Worm (Caenorhabditis elegans) whole organism, young adult: Measurements from ENCODE around the gene hda-11.

Experiments used
- B0019.2 ChIP-seq: fragments of 200-800 bp; sonication (Bioruptor generic); conservative IDR thresholded peaks from 2 replicates; pipeline ENCODE4 v1.3.6; 2022; ENCODE audit warnings: missing genetic modification reagents, missing genetic modification characterization, missing compliant biosample characterization
- B0035.1 ChIP-seq: sonication (generic microtip); optimal IDR thresholded peaks from 2 replicates; lab custom pipeline; 2016; ENCODE audit warnings: missing genetic modification characterization, mild to moderate bottlenecking, missing compliant biosample characterization, missing genotype, missing genetic modification reagents
- D2030.7 ChIP-seq: fragments of 200-800 bp; sonication (Bioruptor generic); IDR thresholded peaks from 2 replicates; pipeline ENCODE4 v1.3.6; 2022; ENCODE audit warnings: missing genetic modification reagents, missing genetic modification characterization, missing compliant biosample characterization
- F33H1.4 ChIP-seq: fragments of 200-800 bp; sonication (Bioruptor generic); IDR thresholded peaks from 2 replicates; pipeline ENCODE4 v1.3.6; 2022; ENCODE audit warnings: missing genetic modification reagents, missing genetic modification characterization, missing compliant biosample characterization
- F39B2.1 ChIP-seq: fragments of 200-800 bp; sonication (Bioruptor generic); IDR thresholded peaks from 2 replicates; pipeline ENCODE4 v1.3.6; 2022; ENCODE audit warnings: missing genetic modification reagents, missing genetic modification characterization, missing compliant biosample characterization
- F57A8.1 ChIP-seq: fragments of 200-800 bp; sonication (Bioruptor generic); optimal IDR thresholded peaks from 2 replicates; lab custom pipeline; 2018; ENCODE audit warnings: mild to moderate bottlenecking, missing genetic modification characterization, moderate library complexity, missing compliant biosample characterization
- K11D2.4 ChIP-seq: fragments of 200-800 bp; sonication (Bioruptor generic); IDR thresholded peaks from 2 replicates; pipeline ENCODE4 v1.3.6; 2022; ENCODE audit warnings: missing genetic modification reagents, missing genetic modification characterization, missing compliant biosample characterization
- T07F8.4 ChIP-seq: sonication (generic microtip); optimal IDR thresholded peaks from 2 replicates; lab custom pipeline; 2016; ENCODE audit warnings: mild to moderate bottlenecking, missing genetic modification characterization, moderate library complexity, missing compliant biosample characterization
- Y53G8AR.9 ChIP-seq: fragments of 200-800 bp; sonication (Bioruptor generic); conservative IDR thresholded peaks from 2 replicates; pipeline ENCODE4 v1.3.6; 2022; ENCODE audit warnings: missing genetic modification reagents, missing genetic modification characterization, missing compliant biosample characterization
- Y79H2A.3 ChIP-seq: fragments of 200-800 bp; sonication (Bioruptor generic); conservative IDR thresholded peaks from 2 replicates; pipeline ENCODE4 v1.3.6; 2022; ENCODE audit warnings: missing genetic modification reagents, missing genetic modification characterization, missing compliant biosample characterization
- ZK185.1 ChIP-seq: sonication (generic microtip); optimal IDR thresholded peaks from 2 replicates; lab custom pipeline; 2016; ENCODE audit warnings: mild to moderate bottlenecking, missing genetic modification characterization, missing compliant biosample characterization; ENCODE audit not compliant: poor library complexity, severe bottlenecking
- ama-1 ChIP-seq, 3 experiments: fragments of 150-350 bp in 1 of 3; sonication (generic microtip) in 2 of 3; optimal IDR thresholded peaks; 2 replicates each; lab custom pipeline; 2014 to 2018; ENCODE audit warnings: missing biosample characterization in 2 of 3, missing genetic modification characterization in 2 of 3, missing genetic modification reagents in 2 of 3
- aptf-2 ChIP-seq: fragments of 200-800 bp; sonication (Bioruptor generic); conservative IDR thresholded peaks from 2 replicates; pipeline ENCODE4 v1.3.6; 2022; ENCODE audit warnings: missing genetic modification reagents, missing genetic modification characterization, missing compliant biosample characterization
- atf-7 ChIP-seq: sonication (generic microtip); optimal IDR thresholded peaks from 2 replicates; lab custom pipeline; 2017; ENCODE audit warnings: mild to moderate bottlenecking, missing genetic modification characterization, missing compliant biosample characterization
- attf-6 ChIP-seq: fragments of 200-800 bp; sonication (Bioruptor generic); IDR thresholded peaks from 2 replicates; pipeline ENCODE4 v1.3.6; 2022; ENCODE audit warnings: missing genetic modification reagents, missing genetic modification characterization, missing compliant biosample characterization
- bed-2 ChIP-seq: fragments of 200-800 bp; sonication (Bioruptor generic); IDR thresholded peaks from 2 replicates; pipeline ENCODE4 v1.3.6; 2022; ENCODE audit warnings: missing genetic modification reagents, missing genetic modification characterization, missing compliant biosample characterization
- cebp-1 ChIP-seq, 2 experiments: fragments of 200-800 bp in 1 of 2; sonication (Bioruptor generic) in 1 of 2; sonication (generic microtip) in 1 of 2; IDR thresholded peaks in 1 of 2; optimal IDR thresholded peaks in 1 of 2; 2 replicates each; pipeline versions ENCODE4 v1.3.6 to Lab custom; 2017 to 2022; ENCODE audit warnings: missing compliant biosample characterization in 2 of 2, missing genetic modification characterization in 2 of 2, mild to moderate bottlenecking in 1 of 2, missing genetic modification reagents in 1 of 2, moderate library complexity in 1 of 2
- ceh-100 ChIP-seq: fragments of 200-800 bp; sonication (Bioruptor generic); IDR thresholded peaks from 2 replicates; pipeline ENCODE4 v1.3.6; 2022; ENCODE audit warnings: missing genetic modification reagents, missing genetic modification characterization, missing compliant biosample characterization
- ceh-40 ChIP-seq: fragments of 200-800 bp; sonication (Bioruptor generic); IDR thresholded peaks from 2 replicates; pipeline ENCODE4 v1.3.6; 2022; ENCODE audit warnings: missing genetic modification characterization, missing compliant biosample characterization
- ceh-79 ChIP-seq: sonication (generic microtip); optimal IDR thresholded peaks from 2 replicates; lab custom pipeline; 2017; ENCODE audit warnings: mild to moderate bottlenecking, missing genetic modification characterization, missing compliant biosample characterization
- dox-1 ChIP-seq: fragments of 200-800 bp; sonication (Bioruptor generic); IDR thresholded peaks from 2 replicates; pipeline ENCODE4 v1.3.6; 2022; ENCODE audit warnings: missing genetic modification reagents, missing genetic modification characterization, missing compliant biosample characterization
- hmg-1.2 ChIP-seq: fragments of 200-800 bp; sonication (Bioruptor generic); IDR thresholded peaks from 2 replicates; pipeline ENCODE4 v1.3.6; 2022; ENCODE audit warnings: missing genetic modification reagents, missing genetic modification characterization, missing compliant biosample characterization
- hmg-20 ChIP-seq: fragments of 200-800 bp; sonication (Bioruptor generic); IDR thresholded peaks from 2 replicates; pipeline ENCODE4 v1.3.6; 2022; ENCODE audit warnings: missing genetic modification reagents, missing genetic modification characterization, missing compliant biosample characterization
- hrde-1 ChIP-seq: sonication (generic microtip); optimal IDR thresholded peaks from 2 replicates; lab custom pipeline; 2016; ENCODE audit warnings: missing genetic modification characterization, mild to moderate bottlenecking, missing compliant biosample characterization, moderate library complexity, missing genotype, missing genetic modification reagents, borderline replicate concordance
- let-526 ChIP-seq: fragments of 200-800 bp; sonication (Bioruptor generic); IDR thresholded peaks from 2 replicates; pipeline ENCODE4 v1.3.6; 2022; ENCODE audit warnings: missing genetic modification reagents, missing genetic modification characterization, missing compliant biosample characterization
- lin-54 ChIP-seq: fragments of 200-800 bp; sonication (Bioruptor generic); optimal IDR thresholded peaks from 2 replicates; lab custom pipeline; 2018; ENCODE audit warnings: mild to moderate bottlenecking, missing genetic modification characterization, missing compliant biosample characterization
- lir-1 ChIP-seq: fragments of 200-800 bp; sonication (Bioruptor generic); conservative IDR thresholded peaks from 2 replicates; pipeline ENCODE4 v1.3.6; 2022; ENCODE audit warnings: missing genetic modification reagents, missing genetic modification characterization, missing compliant biosample characterization
- lsl-1 ChIP-seq: fragments of 200-800 bp; sonication (Bioruptor generic); optimal IDR thresholded peaks from 2 replicates; lab custom pipeline; 2018; ENCODE audit warnings: mild to moderate bottlenecking, missing genetic modification characterization, moderate library complexity, missing compliant biosample characterization
- madf-10 ChIP-seq: sonication (generic microtip); optimal IDR thresholded peaks from 2 replicates; lab custom pipeline; 2016; ENCODE audit warnings: mild to moderate bottlenecking, missing genetic modification characterization, missing compliant biosample characterization
- madf-3 ChIP-seq: fragments of 200-800 bp; sonication (Bioruptor generic); IDR thresholded peaks from 2 replicates; pipeline ENCODE4 v1.3.6; 2022; ENCODE audit warnings: missing genetic modification reagents, missing genetic modification characterization, missing compliant biosample characterization
- madf-6 ChIP-seq: fragments of 200-800 bp; sonication (Bioruptor generic); IDR thresholded peaks from 2 replicates; pipeline ENCODE4 v1.3.6; 2022; ENCODE audit warnings: missing genetic modification reagents, missing genetic modification characterization, missing compliant biosample characterization
- madf-8 ChIP-seq: fragments of 200-800 bp; sonication (Bioruptor generic); conservative IDR thresholded peaks from 2 replicates; pipeline ENCODE4 v1.3.6; 2022; ENCODE audit warnings: missing genetic modification reagents, missing genetic modification characterization, missing compliant biosample characterization
- mcd-1 ChIP-seq: fragments of 200-800 bp; sonication (Bioruptor generic); IDR thresholded peaks from 2 replicates; pipeline ENCODE4 v1.3.6; 2022; ENCODE audit warnings: missing genetic modification reagents, missing genetic modification characterization, missing compliant biosample characterization
- nfya-2 ChIP-seq: fragments of 200-800 bp; sonication (Bioruptor generic); IDR thresholded peaks from 2 replicates; pipeline ENCODE4 v1.3.6; 2022; ENCODE audit warnings: missing genetic modification reagents, missing genetic modification characterization, missing compliant biosample characterization
- nhr-80 ChIP-seq: sonication (generic microtip); optimal IDR thresholded peaks from 2 replicates; lab custom pipeline; 2016; ENCODE audit warnings: missing genetic modification characterization, missing compliant biosample characterization
- pbrm-1 ChIP-seq: fragments of 200-800 bp; sonication (Bioruptor generic); IDR thresholded peaks from 2 replicates; pipeline ENCODE4 v1.3.6; 2022; ENCODE audit warnings: missing genetic modification reagents, missing genetic modification characterization, missing compliant biosample characterization
- rec-8 ChIP-seq, 2 experiments: sonication (generic microtip); optimal IDR thresholded peaks; 2 replicates each; lab custom pipeline; 2016; ENCODE audit warnings: mild to moderate bottlenecking in 2 of 2, missing genetic modification characterization in 2 of 2, missing genetic modification reagents in 2 of 2, missing genotype in 2 of 2, missing biosample characterization in 1 of 2, missing compliant biosample characterization in 1 of 2, moderate library complexity in 1 of 2
- repo-1 ChIP-seq: sonication (generic microtip); optimal IDR thresholded peaks from 2 replicates; lab custom pipeline; 2017; ENCODE audit warnings: mild to moderate bottlenecking, missing genetic modification characterization, missing compliant biosample characterization
- sdz-38 ChIP-seq: sonication (generic microtip); optimal IDR thresholded peaks from 2 replicates; lab custom pipeline; 2016; ENCODE audit warnings: missing genotype, missing genetic modification characterization, missing compliant biosample characterization
- snpc-1.1 ChIP-seq: sonication (generic microtip); optimal IDR thresholded peaks from 2 replicates; lab custom pipeline; 2017; ENCODE audit warnings: missing genetic modification characterization, mild to moderate bottlenecking, missing compliant biosample characterization, antibody characterized with exemption, moderate library complexity, missing genotype, missing genetic modification reagents; ENCODE audit not compliant: insufficient read depth
- snpc-4 ChIP-seq, 5 experiments: fragments of 150-350 bp in 1 of 5; sonication (generic microtip) in 4 of 5; optimal IDR thresholded peaks; 2 replicates each; lab custom pipeline; 2014 to 2018; ENCODE audit warnings: missing genetic modification characterization in 5 of 5, missing biosample characterization in 3 of 5, antibody characterized with exemption in 2 of 5, mild to moderate bottlenecking in 2 of 5, missing compliant biosample characterization in 2 of 5, missing genotype in 2 of 5, moderate library complexity in 2 of 5, missing genetic modification reagents in 1 of 5
- somi-1 ChIP-seq: fragments of 200-800 bp; sonication (Bioruptor generic); optimal IDR thresholded peaks from 2 replicates; lab custom pipeline; 2018; ENCODE audit warnings: mild to moderate bottlenecking, missing genetic modification characterization, missing compliant biosample characterization
- tbx-9 ChIP-seq: sonication (generic microtip); optimal IDR thresholded peaks from 2 replicates; lab custom pipeline; 2016; ENCODE audit warnings: borderline replicate concordance, missing genetic modification characterization, inconsistent platforms, missing compliant biosample characterization
- unc-130 ChIP-seq: sonication (generic microtip); optimal IDR thresholded peaks from 2 replicates; lab custom pipeline; 2016; ENCODE audit warnings: missing genetic modification reagents, missing genetic modification characterization, missing compliant biosample characterization
- ztf-18 ChIP-seq: sonication (generic microtip); optimal IDR thresholded peaks from 2 replicates; lab custom pipeline; 2016; ENCODE audit warnings: missing genotype, mild to moderate bottlenecking, missing genetic modification characterization, missing compliant biosample characterization

Gene hda-11

ce11 chrV:10525902-10526301 lies at the start of gene hda-11, which contains the start of gene C35A5.8:
TSS of gene hda-11 (plus strand) at chrV:10526184.
TSS of gene C35A5.8 (minus strand) at chrV:10525908.
- peak; percentile 43; the same call in 1 of the 2 replicates for TF ChIP-seq cebp-1 (GFP tag; IDR thresholded peaks at IDR 0.05; lab: Robert Waterston, UW)
- TF ChIP-seq cebp-1 (tag; optimal IDR thresholded peaks at IDR 0.05; lab: Kevin White, UChicago): no peak
- 0 out of 2 replicates have a peak, but pooled peaks have one; percentile 11 for TF ChIP-seq aptf-2
- no peak for TF ChIP-seq T07F8.4
- TF ChIP-seq Y53G8AR.9: 0 out of 2 replicates have a peak, but pooled peaks have one; percentile 14
- no peak for TF ChIP-seq snpc-1.1 (tag; lab: Kevin White, UChicago)
- TF ChIP-seq let-526 (GFP tag; lab: Robert Waterston, UW): peak; percentile 40; the same call in 1 of the 2 replicates
- peak; percentile 78 for TF ChIP-seq unc-130 (GFP tag; lab: Kevin White, UChicago)
- peak; percentile 43 for TF ChIP-seq snpc-4 (GFP tag; optimal IDR thresholded peaks at IDR 0.05; lab: Kevin White, UChicago)
- peak in 2 of 4 experiments; percentile 37 to 57 for TF ChIP-seq snpc-4 (tag; optimal IDR thresholded peaks at IDR 0.05; lab: Kevin White, UChicago)
- 0 out of 2 replicates have a peak, but pooled peaks have one; percentile 12 for TF ChIP-seq madf-8 (GFP tag; lab: Robert Waterston, UW)
- peak; percentile 76; the same call in 1 of the 2 replicates for TF ChIP-seq madf-3 (GFP tag; lab: Robert Waterston, UW)
- peak; percentile 23 for TF ChIP-seq sdz-38 (tag; lab: Kevin White, UChicago)
- TF ChIP-seq F33H1.4 (GFP tag; lab: Robert Waterston, UW): peak; percentile 37; the same call in 1 of the 2 replicates
- peak; percentile 59 for TF ChIP-seq ztf-18 (tag; lab: Kevin White, UChicago)
- no peak for TF ChIP-seq F39B2.1 (GFP tag; lab: Robert Waterston, UW)
- peak; percentile 63 for TF ChIP-seq mcd-1 (GFP tag; lab: Robert Waterston, UW)
- TF ChIP-seq lir-1 (GFP tag; lab: Robert Waterston, UW): peak; percentile 75
- TF ChIP-seq lsl-1 (GFP tag; lab: Kevin White, UChicago): peak; percentile 46
- no peak for TF ChIP-seq ceh-40
- peak; percentile 73 for TF ChIP-seq K11D2.4 (GFP tag; lab: Robert Waterston, UW)
- no peak for TF ChIP-seq F57A8.1 (GFP tag; lab: Kevin White, UChicago)
- TF ChIP-seq tbx-9 (tag; lab: Kevin White, UChicago): no peak
- TF ChIP-seq ama-1 (optimal IDR thresholded peaks at IDR 0.05; lab: Kevin White, UChicago): no peak
- no peak for TF ChIP-seq ama-1 (GFP tag; optimal IDR thresholded peaks at IDR 0.05; lab: Kevin White, UChicago)
- no peak for TF ChIP-seq attf-6 (GFP tag; lab: Robert Waterston, UW)
- TF ChIP-seq hrde-1 (tag; lab: Kevin White, UChicago): no peak
- peak; percentile 61 for TF ChIP-seq ceh-100 (GFP tag; lab: Robert Waterston, UW)
- TF ChIP-seq hmg-20 (GFP tag; lab: Robert Waterston, UW): 0 out of 2 replicates have a peak, but pooled peaks have one; percentile 7
- TF ChIP-seq D2030.7 (GFP tag; lab: Robert Waterston, UW): peak; percentile 67
- TF ChIP-seq pbrm-1: 0 out of 2 replicates have a peak, but pooled peaks have one; percentile 22
- no peak for TF ChIP-seq Y79H2A.3 (GFP tag; lab: Robert Waterston, UW)
- no peak for TF ChIP-seq madf-10 (tag; lab: Kevin White, UChicago)
- TF ChIP-seq lin-54 (GFP tag; lab: Kevin White, UChicago): peak; percentile 42
- no peak for TF ChIP-seq somi-1 (GFP tag; lab: Kevin White, UChicago)
- peak; percentile 36 for TF ChIP-seq nhr-80 (tag; lab: Kevin White, UChicago)
- TF ChIP-seq repo-1 (tag; lab: Kevin White, UChicago): no peak
- TF ChIP-seq B0035.1 (tag; lab: Kevin White, UChicago): no peak
- peak; percentile 82 for TF ChIP-seq dox-1 (GFP tag; lab: Robert Waterston, UW)
- TF ChIP-seq B0019.2: no peak
- TF ChIP-seq atf-7 (tag; lab: Kevin White, UChicago): peak; percentile 36
- peak; percentile 54; the same call in 1 of the 2 replicates for TF ChIP-seq bed-2
- TF ChIP-seq ZK185.1: peak; percentile 93
- TF ChIP-seq nfya-2 (GFP tag; lab: Robert Waterston, UW): no peak
- peak; percentile 67; the same call in 1 of the 2 replicates for TF ChIP-seq hmg-1.2
- peak; percentile 52 to 60 for TF ChIP-seq rec-8 (tag; optimal IDR thresholded peaks at IDR 0.05; lab: Kevin White, UChicago)
- peak; percentile 60 for TF ChIP-seq ceh-79 (tag; lab: Kevin White, UChicago)
- peak; percentile 67 for TF ChIP-seq madf-6
